Worm (Caenorhabditis elegans): Measurements from ENCODE around the gene rps-21.

Gene rps-21

DNA sequence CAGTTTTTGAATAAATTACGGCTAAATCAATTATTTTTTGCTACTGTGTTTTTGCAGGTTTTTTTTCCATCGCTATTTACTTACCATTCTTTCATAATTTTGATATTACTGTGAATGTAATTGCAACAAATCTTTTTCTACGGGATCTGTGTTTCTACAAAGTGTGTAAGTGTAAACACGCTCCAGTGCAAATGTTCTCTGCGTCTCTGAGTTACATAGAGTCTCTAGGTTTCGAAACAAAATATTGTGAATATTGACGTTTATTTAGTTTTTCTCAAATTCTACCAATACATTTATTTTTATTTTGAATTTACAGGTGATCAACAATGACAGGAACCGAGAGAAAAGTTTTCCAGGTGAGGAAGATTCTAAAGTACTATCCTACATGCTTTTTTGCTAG is 5.4 kb downstream of the rps-21 start, which contains the start of gene yju-2 (continued):
- TF ChIP-seq gmeb-1 (tag; optimal IDR thresholded peaks at IDR 0.05) (peak; percentile 59), nhr-11 (tag; optimal IDR thresholded peaks at IDR 0.05) (no peak), ceh-16 (tag; optimal IDR thresholded peaks at IDR 0.05) (no peak), unc-55 (GFP tag; optimal IDR thresholded peaks at IDR 0.05) (peak; percentile 87), sem-4 (tag; optimal IDR thresholded peaks at IDR 0.05) (peak; percentile 47), ztf-4 (tag; optimal IDR thresholded peaks at IDR 0.05) (peak; percentile 36), lin-13 (GFP tag; optimal IDR thresholded peaks at IDR 0.05) (peak; percentile 36), snpc-4 (tag; optimal IDR thresholded peaks at IDR 0.05) (no peak), Y55F3AM.14 (GFP tag; optimal IDR thresholded peaks at IDR 0.05) (no peak), mbf-1 (tag; optimal IDR thresholded peaks at IDR 0.05) (no peak), nhr-129 (tag; optimal IDR thresholded peaks at IDR 0.05) (peak; percentile 82), peb-1 (tag; optimal IDR thresholded peaks at IDR 0.05) (no peak), unc-39 (tag; optimal IDR thresholded peaks at IDR 0.05) (no peak), nhr-12 (tag; optimal IDR thresholded peaks at IDR 0.05) (no peak), nhr-237 (tag; optimal IDR thresholded peaks at IDR 0.05) (no peak), nhr-10 (tag; optimal IDR thresholded peaks at IDR 0.05) (no peak)

DNA sequence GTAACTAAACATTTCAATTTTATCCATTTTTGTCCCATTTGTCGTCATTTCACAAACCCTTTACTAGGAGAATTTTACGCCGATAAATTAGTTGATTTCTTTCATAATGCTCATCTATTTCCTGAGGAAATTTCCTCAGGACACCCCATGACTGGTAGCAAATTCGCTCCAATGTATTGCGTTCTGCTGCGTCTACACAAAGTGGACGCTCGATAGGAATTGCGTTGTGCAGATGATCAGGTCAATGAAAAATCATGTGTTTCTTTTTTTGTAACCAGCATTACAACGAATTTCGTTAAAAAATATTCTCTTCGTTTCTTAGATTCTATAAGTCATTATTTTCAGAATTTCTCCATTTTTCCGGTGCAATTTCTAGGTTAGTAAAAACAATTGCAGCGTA is 7.6 kb downstream of the rps-21 start, which contains the start of gene epg-4:
epg-4 (plus strand) TSS at position 346 of the 400 bp plus-strand sequence.
- TF ChIP-seq nhr-25 (tag; optimal IDR thresholded peaks at IDR 0.05) (no peak), nhr-6 (tag; optimal IDR thresholded peaks at IDR 0.05) (no peak), lin-13 (GFP tag; optimal IDR thresholded peaks at IDR 0.05) (no peak), ZK546.5 (tag; optimal IDR thresholded peaks at IDR 0.05) (no peak), fos-1 (tag; optimal IDR thresholded peaks at IDR 0.05) (peak; percentile 48), crh-2 (tag; optimal IDR thresholded peaks at IDR 0.05) (peak; percentile 21), mbf-1 (tag; optimal IDR thresholded peaks at IDR 0.05) (no peak), C34F6.9 (tag; optimal IDR thresholded peaks at IDR 0.05) (peak; percentile 76), lsy-2 (tag; optimal IDR thresholded peaks at IDR 0.05) (peak in 1 of 2 experiments; percentile 57), unc-55 (GFP tag; optimal IDR thresholded peaks at IDR 0.05) (peak; percentile 57), ztf-11 (tag; optimal IDR thresholded peaks at IDR 0.05) (no peak), unc-62 (GFP tag; optimal IDR thresholded peaks at IDR 0.05) (no peak), gmeb-1 (tag; optimal IDR thresholded peaks at IDR 0.05) (no peak), ceh-16 (tag; optimal IDR thresholded peaks at IDR 0.05) (no peak), snpc-4 (tag; optimal IDR thresholded peaks at IDR 0.05) (no peak), nhr-23 (tag; optimal IDR thresholded peaks at IDR 0.05) (no peak), nhr-129 (tag; optimal IDR thresholded peaks at IDR 0.05) (peak; percentile 78), nhr-237 (tag; optimal IDR thresholded peaks at IDR 0.05) (no peak)

DNA sequence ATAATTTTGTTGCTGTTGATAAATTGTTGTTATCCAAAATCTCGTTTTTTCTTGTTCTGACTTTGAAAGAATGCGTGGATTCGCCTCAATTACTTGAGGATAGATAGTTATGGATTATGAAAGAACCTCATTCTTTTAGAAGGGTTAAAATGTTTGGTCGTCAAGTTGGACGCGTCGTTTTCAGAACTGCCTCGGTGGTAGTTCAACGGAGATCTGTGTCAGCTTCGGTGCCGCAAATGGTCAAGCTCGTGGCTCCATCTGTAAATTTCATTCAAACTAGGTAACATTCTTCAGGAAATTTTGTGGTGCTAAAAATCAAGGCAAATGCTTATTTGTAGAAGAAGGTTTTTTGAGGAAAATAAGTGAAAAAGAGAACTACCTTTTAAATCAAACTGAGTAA is 8.8 kb downstream of the rps-21 start, which contains the start of gene ndab-2:
ndab-2 (plus strand) TSS at position 140 of the 400 bp plus-strand sequence.
- TF ChIP-seq ztf-4 (tag; optimal IDR thresholded peaks at IDR 0.05), result peak; percentile 12
- TF ChIP-seq skn-1 (tag; optimal IDR thresholded peaks at IDR 0.05), result no peak

DNA sequence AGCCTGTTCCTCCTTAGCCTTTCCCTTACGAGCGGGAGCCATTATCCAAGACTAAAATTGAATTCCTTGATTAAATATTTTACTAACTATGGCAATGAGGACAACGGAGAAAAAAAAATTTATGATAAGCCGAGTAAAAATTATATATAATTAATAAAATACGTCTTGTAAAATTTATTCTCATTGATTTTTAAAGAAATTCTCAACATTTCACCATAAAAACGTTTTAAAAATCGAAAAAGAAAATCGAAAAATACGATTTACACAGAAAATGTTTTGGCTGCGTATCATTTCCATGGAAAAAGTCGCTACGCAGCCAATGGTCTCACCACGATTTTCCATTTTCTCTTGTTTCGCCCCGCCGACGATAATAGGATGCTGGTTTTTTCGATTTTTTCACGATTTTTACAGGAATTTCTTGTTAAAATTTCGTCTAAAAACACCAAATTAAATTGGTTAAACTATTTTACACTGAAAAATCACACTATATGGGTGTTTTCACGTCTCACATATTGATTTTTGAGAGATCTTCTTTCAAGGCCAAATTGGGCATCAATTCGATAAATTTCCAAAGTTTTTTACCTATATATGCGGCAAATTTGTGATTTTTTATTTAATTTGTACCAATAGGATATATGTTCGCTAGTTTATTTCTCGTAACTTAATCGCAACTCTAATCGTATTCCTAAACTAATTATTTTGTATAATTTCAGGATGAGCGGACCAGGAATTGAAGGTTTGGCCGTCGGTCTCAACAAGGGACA is 9.7 kb downstream of the rps-21 start, which contains the start of the genes rps-14 and rpl-36:
rps-14 (minus strand) TSS at position 51 of the 764 bp plus-strand sequence.
rpl-36 (plus strand) TSS at position 714 of the 764 bp plus-strand sequence.
- peak; percentile 88 for TF ChIP-seq gmeb-1 (tag; optimal IDR thresholded peaks at IDR 0.05)
- TF ChIP-seq nhr-6 (tag; optimal IDR thresholded peaks at IDR 0.05), result peak; percentile 91
- TF ChIP-seq sem-4 (tag; optimal IDR thresholded peaks at IDR 0.05), result peak; percentile 78
- TF ChIP-seq unc-62 (GFP tag; optimal IDR thresholded peaks at IDR 0.05), result no peak
- no peak for TF ChIP-seq elt-1 (tag; optimal IDR thresholded peaks at IDR 0.05)
- TF ChIP-seq fos-1 (tag; optimal IDR thresholded peaks at IDR 0.05), result peak; percentile 71
- TF ChIP-seq Y55F3AM.14 (GFP tag; optimal IDR thresholded peaks at IDR 0.05), result no peak
- no peak for TF ChIP-seq peb-1 (tag; optimal IDR thresholded peaks at IDR 0.05)
- TF ChIP-seq ceh-82 (tag; optimal IDR thresholded peaks at IDR 0.05), result peak; percentile 23
- TF ChIP-seq lin-39 (tag; optimal IDR thresholded peaks at IDR 0.05), result no peak
- TF ChIP-seq crh-2 (tag; optimal IDR thresholded peaks at IDR 0.05), result peak; percentile 94
- TF ChIP-seq snpc-4 (tag; optimal IDR thresholded peaks at IDR 0.05), result peak; percentile 74
- TF ChIP-seq ZK546.5 (tag; optimal IDR thresholded peaks at IDR 0.05), result peak; percentile 87
- TF ChIP-seq mdl-1 (tag; optimal IDR thresholded peaks at IDR 0.05), result peak in 1 of 2 experiments; percentile 19
- TF ChIP-seq lin-11 (tag; optimal IDR thresholded peaks at IDR 0.05), result peak; percentile 79
- TF ChIP-seq ama-1 (optimal IDR thresholded peaks at IDR 0.05), result peak; percentile 87
- peak; percentile 93 for TF ChIP-seq nhr-25 (tag; optimal IDR thresholded peaks at IDR 0.05)
- no peak for TF ChIP-seq mbf-1 (tag; optimal IDR thresholded peaks at IDR 0.05)
- TF ChIP-seq sma-9 (GFP tag; optimal IDR thresholded peaks at IDR 0.05), result peak; percentile 88
- no peak for TF ChIP-seq sma-9 (tag; optimal IDR thresholded peaks at IDR 0.05)
- peak; percentile 83 to 96 for TF ChIP-seq lsy-2 (tag; optimal IDR thresholded peaks at IDR 0.05)
- TF ChIP-seq dmd-4 (tag; optimal IDR thresholded peaks at IDR 0.05), result no peak
- TF ChIP-seq nhr-11 (tag; optimal IDR thresholded peaks at IDR 0.05), result no peak
- TF ChIP-seq R02D3.7 (tag; optimal IDR thresholded peaks at IDR 0.05), result peak; percentile 44
- peak; percentile 91 for TF ChIP-seq egl-27 (tag; optimal IDR thresholded peaks at IDR 0.05)
- no peak for TF ChIP-seq alr-1 (tag; optimal IDR thresholded peaks at IDR 0.05)
- peak; percentile 90 for TF ChIP-seq sma-3 (GFP tag; optimal IDR thresholded peaks at IDR 0.05)
- peak; percentile 91 for TF ChIP-seq lin-13 (GFP tag; optimal IDR thresholded peaks at IDR 0.05)
- no peak for TF ChIP-seq zag-1 (tag; optimal IDR thresholded peaks at IDR 0.05)
- TF ChIP-seq nhr-12 (tag; optimal IDR thresholded peaks at IDR 0.05), result no peak
- TF ChIP-seq ztf-11 (tag; optimal IDR thresholded peaks at IDR 0.05), result no peak
- no peak for TF ChIP-seq nhr-23 (tag; optimal IDR thresholded peaks at IDR 0.05)
- no peak for TF ChIP-seq elt-3 (tag; optimal IDR thresholded peaks at IDR 0.05)
- peak; percentile 80 for TF ChIP-seq ztf-4 (tag; optimal IDR thresholded peaks at IDR 0.05)
- TF ChIP-seq ceh-16 (tag; optimal IDR thresholded peaks at IDR 0.05), result peak; percentile 74
- TF ChIP-seq unc-55 (GFP tag; optimal IDR thresholded peaks at IDR 0.05), result peak; percentile 93
- no peak for TF ChIP-seq nhr-237 (tag; optimal IDR thresholded peaks at IDR 0.05)

Data from whole organism, L2 larva.